Worm (Caenorhabditis elegans) whole organism, midembryonic: ENCODE measurements around the gene nspb-10.

Experiments used
- T22C8.4 ChIP-seq: fragments of 200-800 bp; sonication (Bioruptor generic); IDR thresholded peaks from 2 replicates; pipeline ENCODE4 v1.3.6; 2022; ENCODE audit warnings: missing genetic modification characterization, missing compliant biosample characterization
- cog-1 ChIP-seq: sonication (generic microtip); optimal IDR thresholded peaks from 2 replicates; lab custom pipeline; 2016; ENCODE audit warnings: missing genetic modification characterization, missing compliant biosample characterization
- flt-1 ChIP-seq: fragments of 200-800 bp; sonication (Bioruptor generic); IDR thresholded peaks from 2 replicates; pipeline ENCODE4 v1.3.6; 2022; ENCODE audit warnings: missing genetic modification characterization, missing compliant biosample characterization
- klf-2 ChIP-seq: fragments of 200-800 bp; sonication (Bioruptor generic); conservative IDR thresholded peaks from 2 replicates; pipeline ENCODE4 v1.3.6; 2022; ENCODE audit warnings: missing genetic modification reagents, missing genetic modification characterization, missing compliant biosample characterization
- med-1 ChIP-seq: sonication (generic microtip); optimal IDR thresholded peaks from 2 replicates; lab custom pipeline; 2017; ENCODE audit warnings: missing genetic modification characterization, mild to moderate bottlenecking, missing compliant biosample characterization, antibody characterized with exemption, missing genetic modification reagents; ENCODE audit not compliant: insufficient read depth
- tab-1 ChIP-seq: fragments of 200-800 bp; sonication (Bioruptor generic); IDR thresholded peaks from 2 replicates; pipeline ENCODE4 v1.3.6; 2022; ENCODE audit warnings: missing genetic modification characterization, missing compliant biosample characterization
- ztf-23 ChIP-seq: fragments of 200-800 bp; sonication (Bioruptor generic); IDR thresholded peaks from 2 replicates; pipeline ENCODE4 v1.3.6; 2022; ENCODE audit warnings: missing genetic modification reagents, missing genetic modification characterization, missing compliant biosample characterization
- ztf-29 ChIP-seq: fragments of 200-800 bp; sonication (Bioruptor generic); IDR thresholded peaks from 2 replicates; pipeline ENCODE4 v1.3.6; 2022; ENCODE audit warnings: missing genetic modification reagents, missing genetic modification characterization, missing compliant biosample characterization

DNA sequence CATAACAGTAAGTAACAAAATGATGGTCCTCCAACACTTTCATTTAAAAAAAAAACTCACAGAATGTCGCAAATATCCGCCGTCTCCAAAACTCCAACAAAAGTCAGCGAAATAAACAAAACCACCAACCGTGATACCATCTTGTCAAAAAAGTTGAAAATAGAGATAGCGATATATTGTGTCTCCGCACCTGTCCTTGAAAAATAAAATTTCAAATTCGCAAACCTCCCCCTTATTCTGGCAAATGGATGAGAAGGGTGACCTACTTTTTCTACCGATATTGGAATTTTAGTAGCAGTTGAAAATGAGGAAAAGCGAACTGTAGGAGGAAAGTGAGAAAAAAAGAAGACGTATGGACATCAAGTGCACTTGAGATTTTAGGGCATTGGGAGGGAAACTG is 17.4 kb upstream of the nspb-10 start, which contains the start of gene F19H8.2:
- TF ChIP-seq cog-1 (tag; lab: Kevin White, UChicago) (no peak), klf-2 (GFP tag; lab: Robert Waterston, UW) (no peak), med-1 (no peak), flt-1 (GFP tag; lab: Robert Waterston, UW) (no peak), ztf-29 (GFP tag; lab: Robert Waterston, UW) (no peak), ztf-23 (GFP tag; lab: Robert Waterston, UW) (no peak), T22C8.4 (GFP tag; lab: Robert Waterston, UW) (no peak), tab-1 (GFP tag; lab: Robert Waterston, UW) (no peak)
